Fruit fly (Drosophila melanogaster): Measurements from ENCODE around the gene orb2.

dm6 chr3L:8891167-8891618, 63.1 kb downstream of the orb2 start, which contains the start of gene Mcm7:
- no peak for TF ChIP-seq Sox15 (GFP tag; optimal IDR thresholded peaks at IDR 0.05)
- no peak for TF ChIP-seq CG16779 (tag; optimal IDR thresholded peaks at IDR 0.05)
- no peak for TF ChIP-seq Eip93F (GFP tag; optimal IDR thresholded peaks at IDR 0.05)
- no peak for TF ChIP-seq Sox14 (GFP tag; optimal IDR thresholded peaks at IDR 0.05)
- no peak for TF ChIP-seq dsx (GFP tag; optimal IDR thresholded peaks at IDR 0.05; ENCODE audit: poor library complexity, severe bottlenecking)
- TF ChIP-seq dac (GFP tag; optimal IDR thresholded peaks at IDR 0.05), result no peak
- TF ChIP-seq Blimp-1 (GFP tag; optimal IDR thresholded peaks at IDR 0.05), result no peak
- no peak for TF ChIP-seq CG34406 (GFP tag; optimal IDR thresholded peaks at IDR 0.05)
- TF ChIP-seq Lpt (GFP tag; optimal IDR thresholded peaks at IDR 0.05), result no peak

All from whole organism, prepupa.